Fruit fly (Drosophila melanogaster) whole organism, embryonic: ENCODE results near the gene CG42307.

Experiments used
- Ada2b ChIP-seq: fragments of 200-800 bp; sonication (Bioruptor generic); IDR thresholded peaks from 2 replicates; pipeline ENCODE4 v1.3.6; 2022; ENCODE audit warnings: missing biosample characterization, missing genetic modification characterization
- Atf6 ChIP-seq: fragments of 200-800 bp; sonication (Bioruptor generic); IDR thresholded peaks from 2 replicates; pipeline ENCODE4 v1.3.6; 2022; ENCODE audit warnings: missing biosample characterization, missing genetic modification characterization
- CG11504 ChIP-seq: fragments of 200-800 bp; sonication (Bioruptor generic); optimal IDR thresholded peaks from 3 replicates; lab custom pipeline; 2019; ENCODE audit warnings: missing biosample characterization, mild to moderate bottlenecking, missing genetic modification characterization, moderate library complexity
- CG12071 ChIP-seq: fragments of 200-800 bp; sonication (Bioruptor generic); optimal IDR thresholded peaks from 3 replicates; lab custom pipeline; 2018; ENCODE audit warnings: missing biosample characterization, mild to moderate bottlenecking, missing genetic modification characterization
- CG12155 ChIP-seq: fragments of 200-800 bp; sonication (Bioruptor generic); optimal IDR thresholded peaks from 3 replicates; lab custom pipeline; 2016; ENCODE audit warnings: missing biosample characterization, missing genetic modification characterization
- CG12769 ChIP-seq: fragments of 200-800 bp; sonication (Bioruptor generic); optimal IDR thresholded peaks from 2 replicates; lab custom pipeline; 2019; ENCODE audit warnings: missing biosample characterization, mild to moderate bottlenecking, missing genetic modification characterization, moderate library complexity
- CG13123 ChIP-seq: fragments of 200-800 bp; sonication (Bioruptor generic); optimal IDR thresholded peaks from 2 replicates; lab custom pipeline; 2016; ENCODE audit warnings: missing biosample characterization, missing genetic modification characterization
- CG16813 ChIP-seq: fragments of 200-800 bp; sonication (Bioruptor generic); IDR thresholded peaks from 3 replicates; pipeline ENCODE4 v1.3.6; 2022; ENCODE audit warnings: missing biosample characterization, missing genetic modification characterization; ENCODE audit not compliant: partially characterized antibody
- CG2678 ChIP-seq: fragments of 200-800 bp; sonication (Bioruptor generic); optimal IDR thresholded peaks from 3 replicates; lab custom pipeline; 2019; ENCODE audit warnings: missing biosample characterization, mild to moderate bottlenecking, missing genetic modification characterization, moderate library complexity
- CG32767 ChIP-seq: fragments of 200-800 bp; sonication (Bioruptor generic); IDR thresholded peaks from 2 replicates; pipeline ENCODE4 v1.3.6; 2022; ENCODE audit warnings: missing biosample characterization, missing genetic modification characterization
- CG34224 ChIP-seq: fragments of 200-800 bp; sonication (Bioruptor generic); IDR thresholded peaks from 3 replicates; pipeline ENCODE4 v1.3.6; 2022; ENCODE audit warnings: missing biosample characterization, missing genetic modification characterization; ENCODE audit not compliant: partially characterized antibody
- CG5245 ChIP-seq: fragments of 200-800 bp; sonication (Bioruptor generic); optimal IDR thresholded peaks from 3 replicates; lab custom pipeline; 2016; ENCODE audit warnings: missing biosample characterization, missing genetic modification characterization
- CG6272 ChIP-seq: fragments of 200-800 bp; sonication (Bioruptor generic); IDR thresholded peaks from 2 replicates; pipeline ENCODE4 v1.3.6; 2022; ENCODE audit warnings: missing biosample characterization, missing genetic modification characterization
- CG6683 ChIP-seq: fragments of 200-800 bp; sonication (Bioruptor generic); optimal IDR thresholded peaks from 2 replicates; lab custom pipeline; 2017; ENCODE audit warnings: missing biosample characterization, mild to moderate bottlenecking, missing genetic modification characterization, missing genetic modification reagents
- CG7987 ChIP-seq: fragments of 200-800 bp; sonication (Bioruptor generic); optimal IDR thresholded peaks from 2 replicates; lab custom pipeline; 2018; ENCODE audit warnings: missing biosample characterization, mild to moderate bottlenecking, missing genetic modification characterization, moderate library complexity
- CG8359 ChIP-seq: fragments of 200-800 bp; sonication (Bioruptor generic); optimal IDR thresholded peaks from 2 replicates; lab custom pipeline; 2017; ENCODE audit warnings: missing biosample characterization, mild to moderate bottlenecking, missing genetic modification characterization, borderline replicate concordance
- D ChIP-seq, 2 experiments: fragments of 200-800 bp in 1 of 2; fragments of >200 bp in 1 of 2; sonication (Bioruptor generic) in 1 of 2; optimal IDR thresholded peaks; 2 replicates in 1 of 2; 3 replicates in 1 of 2; lab custom pipeline; 2017; ENCODE audit warnings: mild to moderate bottlenecking in 1 of 2, missing biosample characterization in 1 of 2, missing genetic modification characterization in 1 of 2, missing genetic modification reagents in 1 of 2
- Dref ChIP-seq: fragments of 200-800 bp; sonication (Bioruptor generic); IDR thresholded peaks from 2 replicates; pipeline ENCODE4 v1.3.6; 2022; ENCODE audit warnings: missing biosample characterization, missing genetic modification characterization
- Fer1 ChIP-seq: fragments of 200-800 bp; sonication (Bioruptor generic); optimal IDR thresholded peaks from 2 replicates; lab custom pipeline; 2017; ENCODE audit warnings: missing biosample characterization, mild to moderate bottlenecking, missing genetic modification characterization
- H2.0 ChIP-seq: fragments of 200-800 bp; sonication (Bioruptor generic); IDR thresholded peaks from 2 replicates; pipeline ENCODE4 v1.3.6; 2022; ENCODE audit warnings: missing biosample characterization, missing genetic modification characterization
- HHEX ChIP-seq: fragments of 200-800 bp; sonication (Bioruptor generic); optimal IDR thresholded peaks from 3 replicates; lab custom pipeline; 2017; ENCODE audit warnings: missing biosample characterization, mild to moderate bottlenecking, missing genetic modification characterization, missing genetic modification reagents
- HLH4C ChIP-seq: fragments of 200-800 bp; sonication (Bioruptor generic); IDR thresholded peaks from 3 replicates; pipeline ENCODE4 v1.3.6; 2022; ENCODE audit warnings: missing biosample characterization, missing genetic modification characterization; ENCODE audit not compliant: partially characterized antibody
- HmgD ChIP-seq: fragments of 200-800 bp; sonication (Bioruptor generic); optimal IDR thresholded peaks from 3 replicates; lab custom pipeline; 2016; ENCODE audit warnings: missing biosample characterization, missing genetic modification characterization
- Hmr ChIP-seq: fragments of 200-800 bp; sonication (Bioruptor generic); optimal IDR thresholded peaks from 3 replicates; lab custom pipeline; 2017; ENCODE audit warnings: mild to moderate bottlenecking, missing biosample characterization, missing genetic modification reagents, missing genetic modification characterization
- Meics ChIP-seq: fragments of 200-800 bp; sonication (Bioruptor generic); optimal IDR thresholded peaks from 2 replicates; lab custom pipeline; 2017; ENCODE audit warnings: missing biosample characterization, mild to moderate bottlenecking, missing genetic modification characterization
- NC2β ChIP-seq: fragments of 200-800 bp; sonication (Bioruptor generic); optimal IDR thresholded peaks from 2 replicates; lab custom pipeline; 2016; ENCODE audit warnings: missing biosample characterization, missing genetic modification characterization
- NK7.1 ChIP-seq: fragments of 200-800 bp; sonication (Bioruptor generic); optimal IDR thresholded peaks from 3 replicates; lab custom pipeline; 2016; ENCODE audit warnings: missing biosample characterization, missing genetic modification characterization
- Spps ChIP-seq: fragments of 200-800 bp; sonication (Bioruptor generic); optimal IDR thresholded peaks from 2 replicates; lab custom pipeline; 2018; ENCODE audit warnings: missing biosample characterization, mild to moderate bottlenecking, missing genetic modification characterization
- Xbp1 ChIP-seq: fragments of 200-800 bp; sonication (Bioruptor generic); optimal IDR thresholded peaks from 3 replicates; lab custom pipeline; 2016; ENCODE audit warnings: missing biosample characterization, mild to moderate bottlenecking, missing genetic modification characterization
- ara ChIP-seq: fragments of 200-800 bp; sonication (Bioruptor generic); IDR thresholded peaks from 2 replicates; pipeline ENCODE4 v1.3.6; 2022; ENCODE audit warnings: missing biosample characterization, missing genetic modification characterization
- ato ChIP-seq: fragments of 200-800 bp; sonication (Bioruptor generic); IDR thresholded peaks from 2 replicates; pipeline ENCODE4 v1.3.6; 2022; ENCODE audit warnings: missing biosample characterization, missing genetic modification characterization; ENCODE audit not compliant: partially characterized antibody
- bbx ChIP-seq: fragments of 200-800 bp; sonication (Bioruptor generic); IDR thresholded peaks from 2 replicates; pipeline ENCODE4 v1.3.6; 2022; ENCODE audit warnings: missing biosample characterization, missing genetic modification characterization; ENCODE audit not compliant: partially characterized antibody
- cato ChIP-seq: fragments of 200-800 bp; sonication (Bioruptor generic); optimal IDR thresholded peaks from 2 replicates; lab custom pipeline; 2016; ENCODE audit warnings: missing biosample characterization, missing genetic modification characterization, borderline replicate concordance
- corto ChIP-seq: fragments of 200-800 bp; sonication (Bioruptor generic); optimal IDR thresholded peaks from 2 replicates; lab custom pipeline; 2016; ENCODE audit warnings: missing biosample characterization, mild to moderate bottlenecking, missing genetic modification characterization, moderate library complexity
- dm ChIP-seq: fragments of 200-800 bp; sonication (Bioruptor generic); optimal IDR thresholded peaks from 3 replicates; lab custom pipeline; 2016; ENCODE audit warnings: missing biosample characterization, missing genetic modification characterization
- exex ChIP-seq: fragments of 200-800 bp; sonication (Bioruptor generic); optimal IDR thresholded peaks from 4 replicates; lab custom pipeline; 2018; ENCODE audit warnings: missing biosample characterization, mild to moderate bottlenecking, missing genetic modification characterization, moderate library complexity
- fd64A ChIP-seq: fragments of 200-800 bp; sonication (Bioruptor generic); optimal IDR thresholded peaks from 3 replicates; lab custom pipeline; 2018; ENCODE audit warnings: missing biosample characterization, mild to moderate bottlenecking, missing genetic modification characterization
- grau ChIP-seq: fragments of 200-800 bp; optimal IDR thresholded peaks from 3 replicates; lab custom pipeline; 2019; ENCODE audit warnings: missing biosample characterization, mild to moderate bottlenecking, missing genetic modification characterization, moderate library complexity
- hb ChIP-seq: fragments of 200-800 bp; sonication (Bioruptor generic); IDR thresholded peaks from 3 replicates; pipeline ENCODE4 v1.3.6; 2022; ENCODE audit warnings: missing biosample characterization, missing genetic modification characterization; ENCODE audit not compliant: partially characterized antibody
- knrl ChIP-seq: fragments of 200-800 bp; sonication (Bioruptor generic); IDR thresholded peaks from 3 replicates; pipeline ENCODE4 v1.3.6; 2022; ENCODE audit warnings: missing biosample characterization, missing genetic modification characterization; ENCODE audit not compliant: partially characterized antibody
- luna ChIP-seq: fragments of 200-800 bp; sonication (Bioruptor generic); optimal IDR thresholded peaks from 2 replicates; lab custom pipeline; 2016; ENCODE audit warnings: missing biosample characterization, missing genetic modification characterization
- nmo ChIP-seq: fragments of 200-800 bp; sonication (Bioruptor generic); optimal IDR thresholded peaks from 2 replicates; lab custom pipeline; 2018; ENCODE audit warnings: missing biosample characterization, mild to moderate bottlenecking, missing genetic modification characterization, moderate library complexity
- odd ChIP-seq: fragments of 200-800 bp; sonication (Bioruptor generic); optimal IDR thresholded peaks from 2 replicates; lab custom pipeline; 2017; ENCODE audit warnings: missing biosample characterization, mild to moderate bottlenecking, missing genetic modification characterization
- psq ChIP-seq: fragments of 200-800 bp; sonication (Bioruptor generic); optimal IDR thresholded peaks from 2 replicates; lab custom pipeline; 2017; ENCODE audit warnings: missing biosample characterization, missing genetic modification characterization
- rib ChIP-seq: fragments of 200-800 bp; sonication (Bioruptor generic); IDR thresholded peaks from 2 replicates; pipeline ENCODE4 v1.3.6; 2022; ENCODE audit warnings: missing biosample characterization, missing genetic modification characterization
- sd ChIP-seq: fragments of 200-800 bp; sonication (Bioruptor generic); optimal IDR thresholded peaks from 3 replicates; lab custom pipeline; 2018; ENCODE audit warnings: missing biosample characterization, mild to moderate bottlenecking, missing genetic modification characterization, moderate library complexity
- sna ChIP-seq: fragments of 200-800 bp; sonication (Bioruptor generic); IDR thresholded peaks from 2 replicates; pipeline ENCODE4 v1.3.6; 2022; ENCODE audit warnings: missing biosample characterization, missing genetic modification characterization; ENCODE audit not compliant: partially characterized antibody
- stc ChIP-seq: fragments of 200-800 bp; sonication (Bioruptor generic); IDR thresholded peaks from 2 replicates; pipeline ENCODE4 v1.3.6; 2022; ENCODE audit warnings: missing biosample characterization, missing genetic modification characterization
- vnd ChIP-seq: fragments of 200-800 bp; sonication (Bioruptor generic); IDR thresholded peaks from 3 replicates; pipeline ENCODE4 v1.3.6; 2022; ENCODE audit warnings: missing biosample characterization, missing genetic modification characterization; ENCODE audit not compliant: partially characterized antibody
- zen2 ChIP-seq: fragments of 200-800 bp; sonication (Bioruptor generic); IDR thresholded peaks from 3 replicates; pipeline ENCODE4 v1.3.6; 2022; ENCODE audit warnings: missing biosample characterization, missing genetic modification characterization; ENCODE audit not compliant: partially characterized antibody

Gene CG42307

dm6 chr3L:7359827-7360323 lies 30.9 kb downstream of the CG42307 start, which contains the start of gene pst (continued):
- TF ChIP-seq psq (GFP tag; lab: Kevin White, UChicago), result no peak
- peak; percentile 32 for TF ChIP-seq odd (GFP tag; lab: Kevin White, UChicago)
- no peak for TF ChIP-seq CG6683 (GFP tag; lab: Kevin White, UChicago)
- TF ChIP-seq Atf6, result peak; percentile 66
- 0 out of 3 replicates have a peak, but pooled peaks have one; percentile 15 for TF ChIP-seq zen2 (GFP tag; lab: Robert Waterston, UW)
- TF ChIP-seq CG12769, result peak; percentile 74
- TF ChIP-seq luna (GFP tag; lab: Kevin White, UChicago), result no peak
- no peak for TF ChIP-seq CG8359 (GFP tag; lab: Kevin White, UChicago)
- no peak for TF ChIP-seq corto (GFP tag; lab: Kevin White, UChicago)
- no peak for TF ChIP-seq D (optimal IDR thresholded peaks at IDR 0.05; lab: Kevin White, UChicago)
- TF ChIP-seq D (GFP tag; optimal IDR thresholded peaks at IDR 0.05; lab: Kevin White, UChicago), result no peak
- TF ChIP-seq NK7.1, result no peak
- TF ChIP-seq exex, result peak; percentile 64
- TF ChIP-seq ara, result no peak
- no peak for TF ChIP-seq vnd
- no peak for TF ChIP-seq Dref
- peak; percentile 60 for TF ChIP-seq Hmr (GFP tag; lab: Kevin White, UChicago)
- TF ChIP-seq hb, result no peak
- no peak for TF ChIP-seq CG16813
- TF ChIP-seq sna, result no peak
- peak; percentile 52 for TF ChIP-seq CG12071 (GFP tag; lab: Kevin White, UChicago)
- no peak for TF ChIP-seq CG13123
- TF ChIP-seq NC2β (GFP tag; lab: Kevin White, UChicago), result peak; percentile 41
- peak; percentile 34 for TF ChIP-seq rib
- TF ChIP-seq H2.0 (GFP tag; lab: Robert Waterston, UW), result 0 out of 2 replicates have a peak, but pooled peaks have one; percentile 25
- peak; percentile 4; the same call in 1 of the 2 replicates for TF ChIP-seq Ada2b
- peak; percentile 96 for TF ChIP-seq CG12155 (GFP tag; lab: Kevin White, UChicago)
- peak; percentile 69 for TF ChIP-seq bbx

dm6 chr3L:7360324-7360852 lies 31.5 kb downstream of the CG42307 start, which contains the start of gene Sec63:
Gene Sec63 (plus strand): TSS chr3L:7360561.
- TF ChIP-seq sd (peak; percentile 19), Fer1 (GFP tag; lab: Kevin White, UChicago) (peak; percentile 4), CG6272 (peak; percentile 53), fd64A (GFP tag; lab: Kevin White, UChicago) (no peak), ato (GFP tag; lab: Robert Waterston, UW) (peak; percentile 54; the same call in 1 of the 2 replicates), nmo (GFP tag; lab: Kevin White, UChicago) (peak; percentile 46), CG34224 (GFP tag; lab: Robert Waterston, UW) (peak; percentile 63), CG32767 (GFP tag; lab: Robert Waterston, UW) (peak; percentile 20; the same call in 1 of the 2 replicates), Xbp1 (GFP tag; lab: Kevin White, UChicago) (peak; percentile 67), HmgD (GFP tag; lab: Kevin White, UChicago) (peak; percentile 53), knrl (peak; percentile 91), grau (peak; percentile 53), Spps (tag; lab: Kevin White, UChicago) (no peak), CG7987 (GFP tag; lab: Kevin White, UChicago) (no peak), stc (0 out of 2 replicates have a peak, but pooled peaks have one; percentile 18), CG2678 (peak; percentile 63), Meics (GFP tag; lab: Kevin White, UChicago) (peak; percentile 69), CG5245 (peak; percentile 54), HLH4C (GFP tag; lab: Robert Waterston, UW) (peak; percentile 89), dm (peak; percentile 72), cato (peak; percentile 36), CG11504 (tag; lab: Kevin White, UChicago) (peak; percentile 60), HHEX (peak; percentile 34)
